Worm (Caenorhabditis elegans) whole organism, L4/young adult: ENCODE measurements around the gene K10D11.6.

Source experiments
- W03F9.2 ChIP-seq: fragments of 150-350 bp; optimal IDR thresholded peaks from 2 replicates; lab custom pipeline; 2014; ENCODE audit warnings: missing biosample characterization, missing genetic modification characterization
- dao-5 ChIP-seq: sonication (generic microtip); optimal IDR thresholded peaks from 2 replicates; lab custom pipeline; 2016; ENCODE audit warnings: missing genotype, missing genetic modification characterization, moderate library complexity, missing compliant biosample characterization
- him-1 ChIP-seq: sonication (generic microtip); optimal IDR thresholded peaks from 2 replicates; lab custom pipeline; 2016; ENCODE audit warnings: missing genotype, missing genetic modification reagents, missing genetic modification characterization, missing compliant biosample characterization

K10D11.6 gene

ce11 chrIV:12978307-12979036 is 10.8 kb downstream of the K10D11.6 start, which contains the start of gene K10D11.2:
K10D11.2 (plus strand) TSS chrIV:12978986.
- TF ChIP-seq dao-5 (tag; lab: Kevin White, UChicago) (no peak), him-1 (tag; lab: Kevin White, UChicago) (no peak), W03F9.2 (tag; lab: Kevin White, UChicago) (no peak)

- TF ChIP-seq him-1 (tag; lab: Kevin White, UChicago) (no peak), dao-5 (tag; lab: Kevin White, UChicago) (no peak), W03F9.2 (tag; lab: Kevin White, UChicago) (no peak)
Observed at ce11 chrIV:12977650-12978049, 11.6 kb downstream of the K10D11.6 start.

- TF ChIP-seq dao-5 (tag; lab: Kevin White, UChicago) (no peak), him-1 (tag; lab: Kevin White, UChicago) (no peak), W03F9.2 (tag; lab: Kevin White, UChicago) (no peak)
Observed at ce11 chrIV:12975981-12976380, 13.3 kb downstream of the K10D11.6 start, which contains the start of gene dod-17. dod-17 (plus strand) TSS chrIV:12976303.

ce11 chrIV:12973336-12973735 is 15.9 kb downstream of the K10D11.6 start, which contains the start of gene F55G11.4:
F55G11.4 (plus strand) TSS chrIV:12973624.
- no peak for TF ChIP-seq dao-5 (tag; lab: Kevin White, UChicago)
- TF ChIP-seq W03F9.2 (tag; lab: Kevin White, UChicago): no peak
- no peak for TF ChIP-seq him-1 (tag; lab: Kevin White, UChicago)

- TF ChIP-seq W03F9.2 (tag; lab: Kevin White, UChicago): no peak
- no peak for TF ChIP-seq dao-5 (tag; lab: Kevin White, UChicago)
- no peak for TF ChIP-seq him-1 (tag; lab: Kevin White, UChicago)
Observed at ce11 chrIV:12972780-12973179, 16.5 kb downstream of the K10D11.6 start.

- TF ChIP-seq dao-5 (tag; lab: Kevin White, UChicago): no peak
- TF ChIP-seq W03F9.2 (tag; lab: Kevin White, UChicago): no peak
- no peak for TF ChIP-seq him-1 (tag; lab: Kevin White, UChicago)
Observed at ce11 chrIV:12971994-12972520, 17.2 kb downstream of the K10D11.6 start.

ce11 chrIV:12969141-12969540 is 20.1 kb downstream of the K10D11.6 start, which contains the start of gene F55G11.2:
F55G11.2 (minus strand) TSS chrIV:12969289.
- TF ChIP-seq dao-5 (tag; lab: Kevin White, UChicago) (no peak), him-1 (tag; lab: Kevin White, UChicago) (no peak), W03F9.2 (tag; lab: Kevin White, UChicago) (no peak)

ce11 chrIV:12967303-12967702 is 22.0 kb downstream of the K10D11.6 start:
- TF ChIP-seq W03F9.2 (tag; lab: Kevin White, UChicago): no peak
- no peak for TF ChIP-seq him-1 (tag; lab: Kevin White, UChicago)
- no peak for TF ChIP-seq dao-5 (tag; lab: Kevin White, UChicago)

ce11 chrIV:12965074-12965473 is 24.2 kb downstream of the K10D11.6 start, which contains the start of gene dod-22:
dod-22 (plus strand) TSS chrIV:12965374.
- no peak for TF ChIP-seq W03F9.2 (tag; lab: Kevin White, UChicago)
- no peak for TF ChIP-seq him-1 (tag; lab: Kevin White, UChicago)
- TF ChIP-seq dao-5 (tag; lab: Kevin White, UChicago): no peak

ce11 chrIV:12964648-12965047 is 24.6 kb downstream of the K10D11.6 start:
- TF ChIP-seq dao-5 (tag; lab: Kevin White, UChicago) (no peak), W03F9.2 (tag; lab: Kevin White, UChicago) (no peak), him-1 (tag; lab: Kevin White, UChicago) (no peak)

ce11 chrIV:12962564-12962963 is 26.7 kb downstream of the K10D11.6 start, which contains the start of gene F55G11.8:
F55G11.8 (plus strand) TSS chrIV:12962808.
- no peak for TF ChIP-seq W03F9.2 (tag; lab: Kevin White, UChicago)
- TF ChIP-seq dao-5 (tag; lab: Kevin White, UChicago): no peak
- no peak for TF ChIP-seq him-1 (tag; lab: Kevin White, UChicago)

- TF ChIP-seq W03F9.2 (tag; lab: Kevin White, UChicago) (no peak), dao-5 (tag; lab: Kevin White, UChicago) (no peak), him-1 (tag; lab: Kevin White, UChicago) (no peak)
Observed at ce11 chrIV:12960136-12960535, 29.1 kb downstream of the K10D11.6 start, which contains the start of gene F55G11.7. F55G11.7 (plus strand) TSS chrIV:12960436.

ce11 chrIV:12957730-12958129 is 31.5 kb downstream of the K10D11.6 start, which contains the start of gene F55G11.6:
F55G11.6 (plus strand) TSS chrIV:12958030.
- TF ChIP-seq him-1 (tag; lab: Kevin White, UChicago): no peak
- no peak for TF ChIP-seq dao-5 (tag; lab: Kevin White, UChicago)
- no peak for TF ChIP-seq W03F9.2 (tag; lab: Kevin White, UChicago)
